Worm (Caenorhabditis elegans) whole organism, L2 larva: ENCODE data around the gene srg-3.

Experiments used
- ceh-82 ChIP-seq: fragments of 150-350 bp; optimal IDR thresholded peaks from 2 replicates; lab custom pipeline; 2014; ENCODE audit warnings: missing biosample characterization, missing genetic modification characterization
- dmd-4 ChIP-seq: sonication (generic microtip); optimal IDR thresholded peaks from 2 replicates; lab custom pipeline; 2017; ENCODE audit warnings: missing biosample characterization, missing genetic modification characterization
- elt-3 ChIP-seq: sonication (generic microtip); optimal IDR thresholded peaks from 2 replicates; lab custom pipeline; 2017; ENCODE audit warnings: missing biosample characterization, missing genetic modification characterization
- fos-1 ChIP-seq: fragments of 150-350 bp; optimal IDR thresholded peaks from 2 replicates; lab custom pipeline; 2014; ENCODE audit warnings: missing biosample characterization, missing genetic modification characterization
- lin-11 ChIP-seq: fragments of 150-350 bp; sonication (generic microtip); optimal IDR thresholded peaks from 2 replicates; lab custom pipeline; 2014; ENCODE audit warnings: missing biosample characterization, missing genetic modification characterization, inconsistent platforms, mixed read lengths
- nhr-12 ChIP-seq: fragments of 150-350 bp; optimal IDR thresholded peaks from 2 replicates; lab custom pipeline; 2014; ENCODE audit warnings: missing biosample characterization, missing genetic modification characterization
- snpc-4 ChIP-seq: fragments of 150-350 bp; optimal IDR thresholded peaks from 2 replicates; lab custom pipeline; 2014; ENCODE audit warnings: missing biosample characterization, missing genetic modification characterization
- unc-39 ChIP-seq: fragments of 150-350 bp; optimal IDR thresholded peaks from 2 replicates; lab custom pipeline; 2014; ENCODE audit warnings: missing biosample characterization, missing genetic modification characterization
- unc-62 ChIP-seq: fragments of 150-350 bp; optimal IDR thresholded peaks from 2 replicates; lab custom pipeline; 2014; ENCODE audit warnings: missing biosample characterization, missing genetic modification reagents, missing genetic modification characterization
- ztf-11 ChIP-seq: sonication (generic microtip); optimal IDR thresholded peaks from 2 replicates; lab custom pipeline; 2017; ENCODE audit warnings: missing biosample characterization, missing genetic modification characterization
- ztf-4 ChIP-seq: fragments of 150-350 bp; optimal IDR thresholded peaks from 2 replicates; lab custom pipeline; 2014; ENCODE audit warnings: missing biosample characterization, missing genetic modification characterization

- TF ChIP-seq fos-1 (tag; lab: Kevin White, UChicago) (no peak), dmd-4 (tag; lab: Kevin White, UChicago) (no peak), ztf-11 (tag; lab: Kevin White, UChicago) (no peak), nhr-12 (tag; lab: Kevin White, UChicago) (no peak), unc-39 (tag; lab: Kevin White, UChicago) (no peak), ztf-4 (no peak), lin-11 (no peak), unc-62 (no peak), ceh-82 (no peak), elt-3 (tag; lab: Kevin White, UChicago) (no peak), snpc-4 (no peak)
Observed at ce11 chrIII:6279453-6279852, 9.3 kb upstream of the srg-3 start.
